Fruit fly (Drosophila melanogaster): ENCODE data around the gene Plp.

- TF ChIP-seq Bteb2 (GFP tag; optimal IDR thresholded peaks at IDR 0.05): no peak
- no peak for TF ChIP-seq Gsc (GFP tag; IDR thresholded peaks at IDR 0.05)
- TF ChIP-seq CG17612 (GFP tag; IDR thresholded peaks at IDR 0.05): no peak
- no peak for TF ChIP-seq knrl (GFP tag; IDR thresholded peaks at IDR 0.05; ENCODE audit: partially characterized antibody)
- no peak for TF ChIP-seq salm (tag; optimal IDR thresholded peaks at IDR 0.05)
- peak; percentile 19 for TF ChIP-seq CHES-1-like (GFP tag; optimal IDR thresholded peaks at IDR 0.05)
- TF ChIP-seq trh (GFP tag; optimal IDR thresholded peaks at IDR 0.05): no peak
- TF ChIP-seq Med (GFP tag): peak; percentile 80
- TF ChIP-seq Rfx (GFP tag; IDR thresholded peaks at IDR 0.05): peak; percentile 7; the same call in 1 of the 2 replicates
- TF ChIP-seq CG10209 (GFP tag; optimal IDR thresholded peaks at IDR 0.05): no peak
- peak; percentile 70 for TF ChIP-seq kay (GFP tag; optimal IDR thresholded peaks at IDR 0.05)
- no peak for TF ChIP-seq pan (optimal IDR thresholded peaks at IDR 0.05)
- TF ChIP-seq pan (GFP tag; optimal IDR thresholded peaks at IDR 0.05 in 1 of 2, IDR thresholded peaks at IDR 0.05 in 1 of 2): no peak
- peak in 1 of 3 experiments; percentile 9 for TF ChIP-seq lola (GFP tag; optimal IDR thresholded peaks at IDR 0.05)
Observed at dm6 chr3L:15143638-15144600, 49.4 kb upstream of the Plp start, which contains the start of the genes CG32147 and Pex3.

All from whole organism, embryonic.